Worm (Caenorhabditis elegans) whole organism, L4 larva: ENCODE data around the gene T05B4.9.

ENCODE experiments used
- F26F4.8 ChIP-seq: fragments of 200-800 bp; sonication (Bioruptor generic); conservative IDR thresholded peaks from 2 replicates; pipeline ENCODE4 v1.3.6; 2022; ENCODE audit warnings: missing genetic modification characterization, missing compliant biosample characterization
- T26A8.4 ChIP-seq: fragments of 200-800 bp; sonication (Bioruptor generic); IDR thresholded peaks from 2 replicates; pipeline ENCODE4 v1.3.6; 2022; ENCODE audit warnings: missing genetic modification characterization, missing compliant biosample characterization
- Y105C5A.15 ChIP-seq: fragments of 200-800 bp; sonication (Bioruptor generic); IDR thresholded peaks from 2 replicates; pipeline ENCODE4 v1.3.6; 2022; ENCODE audit warnings: missing genetic modification characterization, missing compliant biosample characterization
- Y48G9A.11 ChIP-seq: fragments of 200-800 bp; sonication (Bioruptor generic); IDR thresholded peaks from 2 replicates; pipeline ENCODE4 v1.3.6; 2022; ENCODE audit warnings: missing genetic modification reagents, missing genetic modification characterization, missing compliant biosample characterization
- ZK337.2 ChIP-seq: fragments of 200-800 bp; sonication (Bioruptor generic); IDR thresholded peaks from 2 replicates; pipeline ENCODE4 v1.3.6; 2022; ENCODE audit warnings: missing genetic modification reagents, missing genetic modification characterization, missing compliant biosample characterization
- ZK546.5 ChIP-seq, 2 experiments: sonication (generic microtip); optimal IDR thresholded peaks; 2 replicates each; lab custom pipeline; 2017; ENCODE audit warnings: missing biosample characterization in 2 of 2, missing genetic modification characterization in 2 of 2
- aha-1 ChIP-seq: fragments of 150-350 bp; peaks from one replicate; lab custom pipeline; 2014; ENCODE audit warnings: missing biosample characterization, missing genetic modification characterization
- ama-1 ChIP-seq: fragments of 150-350 bp; optimal IDR thresholded peaks from 2 replicates; lab custom pipeline; 2014; ENCODE audit warnings: inconsistent platforms, mixed read lengths
- ceh-28 ChIP-seq: fragments of 150-350 bp; optimal IDR thresholded peaks from 2 replicates; lab custom pipeline; 2014; ENCODE audit warnings: missing biosample characterization, missing genetic modification reagents, missing genetic modification characterization
- egl-43 ChIP-seq: fragments of 200-800 bp; sonication (Bioruptor generic); IDR thresholded peaks from 2 replicates; pipeline ENCODE4 v1.3.6; 2022; ENCODE audit warnings: missing genetic modification reagents, missing genetic modification characterization, missing compliant biosample characterization
- hif-1 ChIP-seq, 2 experiments: sonication (generic microtip); optimal IDR thresholded peaks; 2 replicates each; lab custom pipeline; 2016 to 2017; ENCODE audit warnings: missing compliant biosample characterization in 2 of 2, missing genetic modification characterization in 2 of 2, missing genetic modification reagents in 2 of 2, missing genotype in 2 of 2, mild to moderate bottlenecking in 1 of 2
- jun-1 ChIP-seq: fragments of 150-350 bp; optimal IDR thresholded peaks from 2 replicates; lab custom pipeline; 2014; ENCODE audit warnings: missing biosample characterization, missing genetic modification reagents, missing genetic modification characterization
- lin-13 ChIP-seq: fragments of 150-350 bp; optimal IDR thresholded peaks from 2 replicates; lab custom pipeline; 2014; ENCODE audit warnings: missing biosample characterization, missing genetic modification reagents, missing genetic modification characterization
- lin-39 ChIP-seq: fragments of 150-350 bp; optimal IDR thresholded peaks from 2 replicates; lab custom pipeline; 2014; ENCODE audit warnings: missing biosample characterization, missing genetic modification reagents, missing genetic modification characterization
- madf-5 ChIP-seq, 2 experiments: fragments of 200-800 bp; sonication (Bioruptor generic); IDR thresholded peaks; 2 replicates each; pipeline ENCODE4 v1.3.6; 2022; ENCODE audit warnings: missing compliant biosample characterization in 2 of 2, missing genetic modification characterization in 2 of 2
- madf-9 ChIP-seq: fragments of 200-800 bp; sonication (Bioruptor generic); conservative IDR thresholded peaks from 2 replicates; pipeline ENCODE4 v1.3.6; 2022; ENCODE audit warnings: missing genetic modification reagents, missing genetic modification characterization, missing compliant biosample characterization
- mdt-29 ChIP-seq: fragments of 200-800 bp; sonication (Bioruptor generic); IDR thresholded peaks from 2 replicates; pipeline ENCODE4 v1.3.6; 2022; ENCODE audit warnings: missing genetic modification reagents, missing genetic modification characterization, missing compliant biosample characterization
- mes-2 ChIP-seq: sonication (generic microtip); optimal IDR thresholded peaks from 2 replicates; lab custom pipeline; 2016; ENCODE audit warnings: missing genotype, mild to moderate bottlenecking, missing genetic modification characterization, missing compliant biosample characterization; ENCODE audit not compliant: poor library complexity, severe bottlenecking
- mxl-3 ChIP-seq: fragments of 200-800 bp; sonication (Bioruptor generic); optimal IDR thresholded peaks from 2 replicates; lab custom pipeline; 2018; ENCODE audit warnings: mild to moderate bottlenecking, missing genetic modification characterization, missing compliant biosample characterization
- nhr-11 ChIP-seq: fragments of 150-350 bp; optimal IDR thresholded peaks from 2 replicates; lab custom pipeline; 2014; ENCODE audit warnings: missing biosample characterization, missing genetic modification characterization
- nhr-28 ChIP-seq: fragments of 150-350 bp; optimal IDR thresholded peaks from 2 replicates; lab custom pipeline; 2014; ENCODE audit warnings: missing biosample characterization, missing genetic modification characterization
- nhr-6 ChIP-seq: fragments of 150-350 bp; optimal IDR thresholded peaks from 2 replicates; lab custom pipeline; 2014; ENCODE audit warnings: missing biosample characterization, missing genetic modification characterization
- skn-1 ChIP-seq: fragments of 150-350 bp; optimal IDR thresholded peaks from 2 replicates; lab custom pipeline; 2014; ENCODE audit warnings: missing biosample characterization, missing genetic modification characterization
- snpc-1.2 ChIP-seq: fragments of 200-800 bp; sonication (Bioruptor generic); IDR thresholded peaks from 2 replicates; pipeline ENCODE4 v1.3.6; 2022; ENCODE audit warnings: missing genetic modification reagents, missing genetic modification characterization, missing compliant biosample characterization
- spr-1 ChIP-seq: sonication (generic microtip); optimal IDR thresholded peaks from 2 replicates; lab custom pipeline; 2016; ENCODE audit warnings: mild to moderate bottlenecking, missing genetic modification characterization, missing compliant biosample characterization
- tag-97 ChIP-seq: fragments of 200-800 bp; sonication (Bioruptor generic); IDR thresholded peaks from 2 replicates; pipeline ENCODE4 v1.3.6; 2022; ENCODE audit warnings: missing genetic modification characterization, missing compliant biosample characterization
- unc-39 ChIP-seq: sonication (generic microtip); optimal IDR thresholded peaks from 2 replicates; lab custom pipeline; 2017; ENCODE audit warnings: missing biosample characterization, missing genetic modification characterization
- unc-62 ChIP-seq, 3 experiments: fragments of 150-350 bp in 1 of 3; sonication (generic microtip); optimal IDR thresholded peaks in 2 of 3; peaks in 1 of 3; 1 replicate in 1 of 3; 2 replicates in 2 of 3; lab custom pipeline; 2014 to 2017; ENCODE audit warnings: missing biosample characterization in 3 of 3, missing genetic modification characterization in 3 of 3, missing genetic modification reagents in 3 of 3, missing genotype in 1 of 3
- vab-7 ChIP-seq: fragments of 200-800 bp; sonication (Bioruptor generic); IDR thresholded peaks from 2 replicates; pipeline ENCODE4 v1.3.6; 2022; ENCODE audit warnings: missing genetic modification reagents, missing genetic modification characterization, missing compliant biosample characterization
- ztf-11 ChIP-seq: fragments of 150-350 bp; optimal IDR thresholded peaks from 2 replicates; lab custom pipeline; 2014; ENCODE audit warnings: missing biosample characterization, missing genetic modification characterization
- ztf-7 ChIP-seq: fragments of 150-350 bp; optimal IDR thresholded peaks from 2 replicates; lab custom pipeline; 2014; ENCODE audit warnings: missing biosample characterization, missing genetic modification characterization

The T05B4.9 gene

ce11 chrV:4104298-4104697, 13.9 kb downstream of the T05B4.9 start, which contains the start of gene srj-39:
TSS of gene srj-39 (plus strand) at chrV:4104598.
- TF ChIP-seq snpc-1.2 (GFP tag; lab: Robert Waterston, UW): no peak
- no peak for TF ChIP-seq T26A8.4

- TF ChIP-seq ztf-7 (tag; lab: Kevin White, UChicago) (no peak), vab-7 (GFP tag; lab: Robert Waterston, UW) (no peak), egl-43 (GFP tag; lab: Robert Waterston, UW) (no peak), nhr-28 (tag; lab: Kevin White, UChicago) (no peak), jun-1 (no peak), T26A8.4 (no peak), F26F4.8 (no peak), hif-1 (tag; optimal IDR thresholded peaks at IDR 0.05; lab: Kevin White, UChicago) (no peak), lin-13 (GFP tag; lab: Kevin White, UChicago) (no peak), nhr-6 (no peak), mes-2 (tag; lab: Kevin White, UChicago) (no peak), mxl-3 (GFP tag; lab: Kevin White, UChicago) (no peak), lin-39 (tag; lab: Kevin White, UChicago) (no peak), tag-97 (GFP tag; lab: Robert Waterston, UW) (no peak), ama-1 (lab: Kevin White, UChicago) (no peak), ztf-11 (tag; lab: Kevin White, UChicago) (no peak), skn-1 (tag; lab: Kevin White, UChicago) (no peak), nhr-11 (tag; lab: Kevin White, UChicago) (no peak), aha-1 (tag; lab: Kevin White, UChicago) (no peak), spr-1 (tag; lab: Kevin White, UChicago) (no peak)
Observed at ce11 chrV:4101567-4101966, 16.7 kb downstream of the T05B4.9 start, which contains the start of gene srj-40. TSS of gene srj-40 (plus strand) at chrV:4101867.

ce11 chrV:4094740-4095139, 23.5 kb downstream of the T05B4.9 start, which contains the start of gene nhr-181:
TSS of gene nhr-181 (plus strand) at chrV:4095040.
- TF ChIP-seq Y48G9A.11 (GFP tag; lab: Robert Waterston, UW) (no peak), unc-62 (GFP tag; optimal IDR thresholded peaks at IDR 0.05 in 1 of 2; lab: Kevin White, UChicago) (peak in 1 of 2 experiments; percentile 27), unc-62 (tag; optimal IDR thresholded peaks at IDR 0.05; lab: Kevin White, UChicago) (no peak)

ce11 chrV:4082952-4083351, 35.3 kb downstream of the T05B4.9 start, which contains the start of gene F38H12.5:
TSS of gene F38H12.5 (minus strand) at chrV:4083052.
- TF ChIP-seq unc-62 (GFP tag; optimal IDR thresholded peaks at IDR 0.05 in 1 of 2; lab: Kevin White, UChicago): peak in 1 of 2 experiments; percentile 8
- TF ChIP-seq unc-62 (tag; optimal IDR thresholded peaks at IDR 0.05; lab: Kevin White, UChicago): no peak
- TF ChIP-seq spr-1 (tag; lab: Kevin White, UChicago): no peak

ce11 chrV:4081283-4081682, 36.9 kb downstream of the T05B4.9 start, which contains the start of gene srh-211:
TSS of gene srh-211 (minus strand) at chrV:4081383.
- TF ChIP-seq mxl-3 (GFP tag; lab: Kevin White, UChicago) (no peak), F26F4.8 (no peak), madf-5 (GFP tag; IDR thresholded peaks at IDR 0.05; lab: Robert Waterston, UW) (no peak), Y105C5A.15 (GFP tag; lab: Robert Waterston, UW) (no peak), ZK337.2 (GFP tag; lab: Robert Waterston, UW) (no peak), ceh-28 (tag; lab: Kevin White, UChicago) (no peak), spr-1 (tag; lab: Kevin White, UChicago) (no peak), mdt-29 (GFP tag; lab: Robert Waterston, UW) (no peak)

- TF ChIP-seq madf-9 (GFP tag; lab: Robert Waterston, UW): no peak
- no peak for TF ChIP-seq ZK546.5 (tag; optimal IDR thresholded peaks at IDR 0.05; lab: Kevin White, UChicago)
- TF ChIP-seq unc-39 (tag; lab: Kevin White, UChicago): no peak
- peak in 1 of 2 experiments; percentile 93 for TF ChIP-seq unc-62 (GFP tag; optimal IDR thresholded peaks at IDR 0.05 in 1 of 2; lab: Kevin White, UChicago)
- TF ChIP-seq unc-62 (tag; optimal IDR thresholded peaks at IDR 0.05; lab: Kevin White, UChicago): no peak
- TF ChIP-seq egl-43 (GFP tag; lab: Robert Waterston, UW): no peak
Observed at ce11 chrV:4080546-4080945, 37.7 kb downstream of the T05B4.9 start.
